5 worm cellular contexts compared by ENCODE assay signal in genomic region chrII:5543476-5544144, ce11.
A peak's percentile ranks its signal among the peaks of the same experiment; 100 is the strongest.
TF ChIP-seq lines count a peak whose summit lies in the region.

No protein-coding gene starts in this region.

TF ChIP-seq in whole organism, L1 larva, 84 proteins besides CTCF, POLR2A, EP300 and RAD21 (continues in another document):
- TF ChIP-seq sptf-1 (tag; optimal IDR thresholded peaks at IDR 0.05; lab: Kevin White, UChicago) (no peak), sox-4 (tag; optimal IDR thresholded peaks at IDR 0.05; lab: Kevin White, UChicago) (peak; percentile 98), unc-62 (GFP tag; optimal IDR thresholded peaks at IDR 0.05; lab: Kevin White, UChicago) (peak; percentile 46), lin-39 (tag; optimal IDR thresholded peaks at IDR 0.05; lab: Kevin White, UChicago) (peak; percentile 96), irx-1 (tag; optimal IDR thresholded peaks at IDR 0.05; lab: Kevin White, UChicago) (peak; percentile 99), mef-2 (tag; optimal IDR thresholded peaks at IDR 0.05; lab: Kevin White, UChicago) (peak; percentile 93), swsn-7 (tag; optimal IDR thresholded peaks at IDR 0.05; lab: Kevin White, UChicago) (peak; percentile 100), nhr-76 (tag; optimal IDR thresholded peaks at IDR 0.05; lab: Kevin White, UChicago) (peak; percentile 98), ceh-88 (GFP tag; IDR thresholded peaks at IDR 0.05; lab: Robert Waterston, UW) (peak; percentile 98), lsy-2 (tag; optimal IDR thresholded peaks at IDR 0.05; lab: Kevin White, UChicago) (peak; percentile 96), elt-3 (tag; optimal IDR thresholded peaks at IDR 0.05; lab: Kevin White, UChicago) (peak; percentile 47 to 98 (median 80)), snu-23 (GFP tag; optimal IDR thresholded peaks at IDR 0.05; lab: Kevin White, UChicago) (peak; percentile 100), dsc-1 (tag; optimal IDR thresholded peaks at IDR 0.05; lab: Kevin White, UChicago) (peak; percentile 99), C16A3.4 (tag; optimal IDR thresholded peaks at IDR 0.05; lab: Kevin White, UChicago) (peak; percentile 99), F16B12.6 (tag; optimal IDR thresholded peaks at IDR 0.05; lab: Kevin White, UChicago) (peak; percentile 60), skn-1 (tag; optimal IDR thresholded peaks at IDR 0.05; lab: Kevin White, UChicago) (peak; percentile 90), tbx-2 (tag; optimal IDR thresholded peaks at IDR 0.05; lab: Kevin White, UChicago) (peak; percentile 100), lir-3 (tag; optimal IDR thresholded peaks at IDR 0.05; lab: Kevin White, UChicago; ENCODE audit: poor library complexity) (peak; percentile 92)

TF ChIP-seq in whole organism, L3 larva, 47 proteins besides CTCF, POLR2A, EP300 and RAD21 (continues in another document):
- TF ChIP-seq nhr-12 (tag; optimal IDR thresholded peaks at IDR 0.05; lab: Kevin White, UChicago) (no peak), egl-5 (tag; optimal IDR thresholded peaks at IDR 0.05; lab: Kevin White, UChicago) (peak; percentile 96), daf-12 (tag; optimal IDR thresholded peaks at IDR 0.05; lab: Kevin White, UChicago) (peak; percentile 67), nhr-11 (tag; optimal IDR thresholded peaks at IDR 0.05; lab: Kevin White, UChicago) (peak; percentile 95), lin-39 (tag; optimal IDR thresholded peaks at IDR 0.05; lab: Kevin White, UChicago) (peak; percentile 97), elt-2 (tag; optimal IDR thresholded peaks at IDR 0.05; lab: Kevin White, UChicago) (peak; percentile 97), egl-27 (tag; optimal IDR thresholded peaks at IDR 0.05; lab: Kevin White, UChicago) (peak; percentile 71), aly-2 (tag; optimal IDR thresholded peaks at IDR 0.05; lab: Kevin White, UChicago) (peak; percentile 88), elt-3 (tag; optimal IDR thresholded peaks at IDR 0.05; lab: Kevin White, UChicago) (peak in 2 of 3 experiments; percentile 77 to 92), fkh-2 (tag; optimal IDR thresholded peaks at IDR 0.05; lab: Kevin White, UChicago) (peak; percentile 95), R02D3.7 (tag; optimal IDR thresholded peaks at IDR 0.05; lab: Kevin White, UChicago) (peak; percentile 90), nhr-67 (tag; optimal IDR thresholded peaks at IDR 0.05; lab: Kevin White, UChicago) (peak; percentile 53), skn-1 (tag; optimal IDR thresholded peaks at IDR 0.05; lab: Kevin White, UChicago) (peak; percentile 95), unc-39 (tag; optimal IDR thresholded peaks at IDR 0.05; lab: Kevin White, UChicago) (peak; percentile 35), nfya-1 (tag; optimal IDR thresholded peaks at IDR 0.05; lab: Kevin White, UChicago; ENCODE audit: insufficient read depth) (peak; percentile 97), eor-1 (tag; optimal IDR thresholded peaks at IDR 0.05; lab: Kevin White, UChicago) (peak in 1 of 2 experiments; percentile 71), sea-2 (GFP tag; optimal IDR thresholded peaks at IDR 0.05; lab: Kevin White, UChicago) (no peak), pqm-1 (tag; optimal IDR thresholded peaks at IDR 0.05; lab: Kevin White, UChicago) (peak; percentile 94)

TF ChIP-seq in whole organism, early embryonic, 17 proteins besides CTCF, POLR2A, EP300 and RAD21:
- peak; percentile 90 for TF ChIP-seq sea-1 (GFP tag; conservative IDR thresholded peaks at IDR 0.05; lab: Robert Waterston, UW)
- TF ChIP-seq hmg-4 (GFP tag; optimal IDR thresholded peaks at IDR 0.05; lab: Kevin White, UChicago), result peak; percentile 90
- peak; percentile 30 for TF ChIP-seq ceh-13 (GFP tag; optimal IDR thresholded peaks at IDR 0.05; lab: Kevin White, UChicago)
- TF ChIP-seq aly-1 (tag; optimal IDR thresholded peaks at IDR 0.05; lab: Kevin White, UChicago), result no peak
- peak; percentile 85 for TF ChIP-seq ceh-36 (tag; optimal IDR thresholded peaks at IDR 0.05; lab: Kevin White, UChicago)
- TF ChIP-seq flt-1 (GFP tag; IDR thresholded peaks at IDR 0.05; lab: Robert Waterston, UW), result peak; percentile 60; the same call in 1 of the 2 replicates
- peak; percentile 95 for TF ChIP-seq F13C5.2 (tag; optimal IDR thresholded peaks at IDR 0.05; lab: Kevin White, UChicago)
- TF ChIP-seq tbx-11 (GFP tag; IDR thresholded peaks at IDR 0.05; lab: Robert Waterston, UW), result peak; percentile 85
- peak; percentile 59 for TF ChIP-seq hnd-1 (tag; optimal IDR thresholded peaks at IDR 0.05; lab: Kevin White, UChicago)
- peak; percentile 100 for TF ChIP-seq ama-1 (optimal IDR thresholded peaks at IDR 0.05; lab: Kevin White, UChicago)
- TF ChIP-seq B0310.2 (tag; optimal IDR thresholded peaks at IDR 0.05; lab: Kevin White, UChicago), result peak; percentile 91
- peak; percentile 78 for TF ChIP-seq pes-1 (GFP tag; IDR thresholded peaks at IDR 0.05; lab: Robert Waterston, UW)
- TF ChIP-seq ets-7 (tag; optimal IDR thresholded peaks at IDR 0.05; lab: Kevin White, UChicago), result peak; percentile 77
- TF ChIP-seq tbx-37 (GFP tag; conservative IDR thresholded peaks at IDR 0.05; lab: Robert Waterston, UW), result peak; percentile 59
- peak; percentile 83 for TF ChIP-seq hmbx-1 (tag; optimal IDR thresholded peaks at IDR 0.05; lab: Kevin White, UChicago)
- peak; percentile 78 for TF ChIP-seq scrt-1 (GFP tag; IDR thresholded peaks at IDR 0.05; lab: Robert Waterston, UW)
- TF ChIP-seq tra-4 (tag; optimal IDR thresholded peaks at IDR 0.05; lab: Kevin White, UChicago), result peak; percentile 88

TF ChIP-seq in whole organism, midembryonic, 9 proteins besides CTCF, POLR2A, EP300 and RAD21:
- TF ChIP-seq T22C8.4 (GFP tag; IDR thresholded peaks at IDR 0.05; lab: Robert Waterston, UW), result peak; percentile 64
- TF ChIP-seq ref-1 (GFP tag; conservative IDR thresholded peaks at IDR 0.05; lab: Robert Waterston, UW), result peak; percentile 53; the same call in 1 of the 2 replicates
- peak; percentile 84 for TF ChIP-seq ztf-23 (GFP tag; IDR thresholded peaks at IDR 0.05; lab: Robert Waterston, UW)
- TF ChIP-seq klf-2 (GFP tag; conservative IDR thresholded peaks at IDR 0.05; lab: Robert Waterston, UW), result no peak; the same call in none of the 2 replicates
- TF ChIP-seq cog-1 (tag; optimal IDR thresholded peaks at IDR 0.05; lab: Kevin White, UChicago), result peak; percentile 95
- TF ChIP-seq flt-1 (GFP tag; IDR thresholded peaks at IDR 0.05; lab: Robert Waterston, UW), result peak; percentile 93
- TF ChIP-seq tab-1 (GFP tag; IDR thresholded peaks at IDR 0.05; lab: Robert Waterston, UW), result peak; percentile 82
- TF ChIP-seq med-1 (GFP tag; optimal IDR thresholded peaks at IDR 0.05; lab: Kevin White, UChicago; ENCODE audit: insufficient read depth), result peak; percentile 60
- TF ChIP-seq ztf-29 (GFP tag; IDR thresholded peaks at IDR 0.05; lab: Robert Waterston, UW), result 0 out of 2 replicates have a peak, but pooled peaks have one; percentile 40

TF ChIP-seq in whole organism, young adult, 124 proteins besides CTCF, POLR2A, EP300 and RAD21 (continues in another document):
- TF ChIP-seq gei-17 (GFP tag; optimal IDR thresholded peaks at IDR 0.05; lab: Kevin White, UChicago) (peak; percentile 91), madf-8 (GFP tag; conservative IDR thresholded peaks at IDR 0.05; lab: Robert Waterston, UW) (peak; percentile 49), pbrm-1 (GFP tag; IDR thresholded peaks at IDR 0.05; lab: Robert Waterston, UW) (peak; percentile 99), T07F8.4 (tag; optimal IDR thresholded peaks at IDR 0.05; lab: Kevin White, UChicago) (peak; percentile 82), hrde-1 (tag; optimal IDR thresholded peaks at IDR 0.05; lab: Kevin White, UChicago; ENCODE audit: borderline replicate concordance) (peak; percentile 80), unc-62 (GFP tag; optimal IDR thresholded peaks at IDR 0.05; lab: Kevin White, UChicago) (peak; percentile 23), B0035.1 (tag; optimal IDR thresholded peaks at IDR 0.05; lab: Kevin White, UChicago) (peak; percentile 94), nfya-1 (tag; optimal IDR thresholded peaks at IDR 0.05; lab: Kevin White, UChicago; ENCODE audit: borderline replicate concordance, insufficient read depth) (no peak), akir-1 (GFP tag; optimal IDR thresholded peaks at IDR 0.05; lab: Kevin White, UChicago) (peak; percentile 93), let-526 (GFP tag; IDR thresholded peaks at IDR 0.05; lab: Robert Waterston, UW) (peak; percentile 94), sdz-38 (tag; optimal IDR thresholded peaks at IDR 0.05; lab: Kevin White, UChicago) (peak; percentile 44), Y56A3A.18 (GFP tag; IDR thresholded peaks at IDR 0.05; lab: Robert Waterston, UW) (peak; percentile 91), F55B11.4 (tag; optimal IDR thresholded peaks at IDR 0.05; lab: Kevin White, UChicago; ENCODE audit: borderline replicate concordance, insufficient read depth) (no peak), somi-1 (GFP tag; optimal IDR thresholded peaks at IDR 0.05; lab: Kevin White, UChicago) (peak; percentile 94), cebp-2 (GFP tag; IDR thresholded peaks at IDR 0.05; lab: Robert Waterston, UW) (peak; percentile 83; the same call in 1 of the 2 replicates), unc-130 (GFP tag; optimal IDR thresholded peaks at IDR 0.05; lab: Kevin White, UChicago) (peak; percentile 72), attf-5 (GFP tag; optimal IDR thresholded peaks at IDR 0.05; lab: Kevin White, UChicago) (peak; percentile 87), ceh-27 (GFP tag; optimal IDR thresholded peaks at IDR 0.05; lab: Kevin White, UChicago) (peak; percentile 98), bed-1 (GFP tag; IDR thresholded peaks at IDR 0.05; lab: Robert Waterston, UW) (0 out of 2 replicates have a peak, but pooled peaks have one; percentile 47), F10E7.11 (tag; optimal IDR thresholded peaks at IDR 0.05; lab: Kevin White, UChicago) (peak; percentile 95), pha-4 (tag; optimal IDR thresholded peaks at IDR 0.05; lab: Kevin White, UChicago) (peak; percentile 95), B0336.3 (GFP tag; IDR thresholded peaks at IDR 0.05; lab: Robert Waterston, UW) (peak; percentile 98), ccch-3 (GFP tag; optimal IDR thresholded peaks at IDR 0.05; lab: Kevin White, UChicago) (peak; percentile 81), nhr-179 (tag; optimal IDR thresholded peaks at IDR 0.05; lab: Kevin White, UChicago) (peak; percentile 54), die-1 (tag; optimal IDR thresholded peaks at IDR 0.05; lab: Kevin White, UChicago) (peak; percentile 64), dpl-1 (GFP tag; optimal IDR thresholded peaks at IDR 0.05; lab: Kevin White, UChicago) (peak; percentile 53), ztf-18 (tag; optimal IDR thresholded peaks at IDR 0.05; lab: Kevin White, UChicago) (peak; percentile 77), ZK185.1 (tag; optimal IDR thresholded peaks at IDR 0.05; lab: Kevin White, UChicago; ENCODE audit: poor library complexity, severe bottlenecking) (peak; percentile 98), C06A6.2 (GFP tag; conservative IDR thresholded peaks at IDR 0.05; lab: Robert Waterston, UW) (peak; percentile 96), egl-18 (GFP tag; IDR thresholded peaks at IDR 0.05; lab: Robert Waterston, UW) (peak; percentile 88), F22D6.2 (tag; optimal IDR thresholded peaks at IDR 0.05; lab: Kevin White, UChicago) (peak; percentile 84), rcor-1 (GFP tag; IDR thresholded peaks at IDR 0.05; lab: Robert Waterston, UW) (peak; percentile 92), ceh-58 (GFP tag; IDR thresholded peaks at IDR 0.05; lab: Robert Waterston, UW) (0 out of 2 replicates have a peak, but pooled peaks have one; percentile 12)

Comparison
In these comparisons a context has a peak if more than half of its experiments do, and no peak if none do; other contexts are left out.
1. Of the 8 proteins assayed by ChIP-seq in both whole organism, young adult and whole organism, L1 larva: peak only in whole organism, young adult: none; only in whole organism, L1 larva: none; in both: ama-1, dpl-1, efl-1, lin-35, nhr-90, snpc-4 and 2 more; in neither: 0.